Worm (Caenorhabditis elegans) whole organism, late embryonic: ENCODE data around the gene srxa-13.

Experiments used
- C08G9.2 ChIP-seq: sonication (generic microtip); optimal IDR thresholded peaks from 2 replicates; lab custom pipeline; 2016; ENCODE audit warnings: mild to moderate bottlenecking, missing genetic modification characterization, moderate library complexity, missing compliant biosample characterization
- Y22D7AL.16 ChIP-seq: sonication (generic microtip); optimal IDR thresholded peaks from 2 replicates; lab custom pipeline; 2016; ENCODE audit warnings: missing genetic modification characterization, missing compliant biosample characterization
- ahr-1 ChIP-seq: sonication (generic microtip); optimal IDR thresholded peaks from 2 replicates; lab custom pipeline; 2016; ENCODE audit warnings: missing genetic modification characterization, missing compliant biosample characterization
- ceh-18 ChIP-seq: sonication (generic microtip); optimal IDR thresholded peaks from 2 replicates; lab custom pipeline; 2016; ENCODE audit warnings: missing genetic modification characterization, missing compliant biosample characterization
- ceh-19 ChIP-seq: fragments of 200-800 bp; sonication (Bioruptor generic); optimal IDR thresholded peaks from 2 replicates; lab custom pipeline; 2018; ENCODE audit warnings: mild to moderate bottlenecking, missing genetic modification characterization, missing compliant biosample characterization
- ceh-2 ChIP-seq: sonication (generic microtip); optimal IDR thresholded peaks from 2 replicates; lab custom pipeline; 2016; ENCODE audit warnings: missing genotype, missing genetic modification characterization, missing compliant biosample characterization
- ceh-24 ChIP-seq: sonication (generic microtip); optimal IDR thresholded peaks from 2 replicates; lab custom pipeline; 2016; ENCODE audit warnings: mild to moderate bottlenecking, missing genetic modification characterization, missing compliant biosample characterization
- ceh-45 ChIP-seq: fragments of 200-800 bp; sonication (Bioruptor generic); IDR thresholded peaks from 2 replicates; pipeline ENCODE4 v1.3.6; 2022; ENCODE audit warnings: missing genetic modification reagents, missing genetic modification characterization, missing compliant biosample characterization
- ceh-48 ChIP-seq: sonication (generic microtip); optimal IDR thresholded peaks from 2 replicates; lab custom pipeline; 2016; ENCODE audit warnings: missing genetic modification characterization, inconsistent platforms, missing compliant biosample characterization
- dmd-4 ChIP-seq: sonication (generic microtip); optimal IDR thresholded peaks from 2 replicates; lab custom pipeline; 2016; ENCODE audit warnings: borderline replicate concordance, missing genetic modification characterization, missing compliant biosample characterization
- dve-1 ChIP-seq: sonication (generic microtip); optimal IDR thresholded peaks from 2 replicates; lab custom pipeline; 2017; ENCODE audit warnings: antibody characterized with exemption, mild to moderate bottlenecking, missing genetic modification characterization, missing compliant biosample characterization
- elt-2 ChIP-seq: sonication (generic microtip); optimal IDR thresholded peaks from 2 replicates; lab custom pipeline; 2016; ENCODE audit warnings: missing genetic modification reagents, missing genetic modification characterization, missing compliant biosample characterization
- hlh-15 ChIP-seq: sonication (generic microtip); optimal IDR thresholded peaks from 2 replicates; lab custom pipeline; 2016; ENCODE audit warnings: missing genetic modification characterization, missing compliant biosample characterization
- hlh-30 ChIP-seq: sonication (generic microtip); optimal IDR thresholded peaks from 2 replicates; lab custom pipeline; 2017; ENCODE audit warnings: antibody characterized with exemption, missing genetic modification characterization, missing compliant biosample characterization; ENCODE audit not compliant: insufficient read depth
- hlh-6 ChIP-seq: sonication (generic microtip); optimal IDR thresholded peaks from 2 replicates; lab custom pipeline; 2016; ENCODE audit warnings: missing genotype, missing genetic modification characterization, missing compliant biosample characterization
- hlh-8 ChIP-seq: sonication (generic microtip); optimal IDR thresholded peaks from 2 replicates; lab custom pipeline; 2016; ENCODE audit warnings: missing genotype, missing genetic modification characterization, missing compliant biosample characterization
- lim-6 ChIP-seq: sonication (generic microtip); optimal IDR thresholded peaks from 2 replicates; lab custom pipeline; 2016; ENCODE audit warnings: missing genetic modification characterization, missing compliant biosample characterization
- lin-11 ChIP-seq: fragments of 200-800 bp; sonication (Bioruptor generic); optimal IDR thresholded peaks from 2 replicates; lab custom pipeline; 2018; ENCODE audit warnings: mild to moderate bottlenecking, missing genetic modification characterization, missing compliant biosample characterization
- madf-2 ChIP-seq: sonication (generic microtip); optimal IDR thresholded peaks from 2 replicates; lab custom pipeline; 2017; ENCODE audit warnings: missing genetic modification characterization, missing compliant biosample characterization
- nfya-1 ChIP-seq: sonication (generic microtip); optimal IDR thresholded peaks from 2 replicates; lab custom pipeline; 2017; ENCODE audit warnings: missing genetic modification characterization, mild to moderate bottlenecking, missing compliant biosample characterization, antibody characterized with exemption, moderate library complexity
- nhr-232 ChIP-seq: sonication (generic microtip); optimal IDR thresholded peaks from 2 replicates; lab custom pipeline; 2016; ENCODE audit warnings: missing genetic modification characterization, missing compliant biosample characterization
- odd-2 ChIP-seq: sonication (generic microtip); optimal IDR thresholded peaks from 2 replicates; lab custom pipeline; 2017; ENCODE audit warnings: antibody characterized with exemption, mild to moderate bottlenecking, missing genetic modification characterization, missing compliant biosample characterization
- pag-3 ChIP-seq: sonication (generic microtip); optimal IDR thresholded peaks from 2 replicates; lab custom pipeline; 2016; ENCODE audit warnings: missing compliant biosample characterization, missing genetic modification characterization, borderline replicate concordance
- pat-9 ChIP-seq: fragments of 200-800 bp; sonication (Bioruptor generic); optimal IDR thresholded peaks from 2 replicates; lab custom pipeline; 2018; ENCODE audit warnings: mild to moderate bottlenecking, missing genetic modification characterization, moderate library complexity, missing compliant biosample characterization
- pax-1 ChIP-seq: fragments of 150-350 bp; optimal IDR thresholded peaks from 2 replicates; lab custom pipeline; 2014; ENCODE audit warnings: missing biosample characterization, missing genetic modification characterization
- ref-2 ChIP-seq: sonication (generic microtip); optimal IDR thresholded peaks from 2 replicates; lab custom pipeline; 2016; ENCODE audit warnings: missing genetic modification characterization, missing compliant biosample characterization
- sox-4 ChIP-seq: sonication (generic microtip); optimal IDR thresholded peaks from 2 replicates; lab custom pipeline; 2017; ENCODE audit warnings: mild to moderate bottlenecking, missing genetic modification characterization, inconsistent platforms, missing compliant biosample characterization
- syd-9 ChIP-seq: sonication (generic microtip); optimal IDR thresholded peaks from 2 replicates; lab custom pipeline; 2016; ENCODE audit warnings: mild to moderate bottlenecking, missing genetic modification characterization, moderate library complexity, missing compliant biosample characterization
- tbx-2 ChIP-seq: sonication (generic microtip); optimal IDR thresholded peaks from 2 replicates; lab custom pipeline; 2016; ENCODE audit warnings: missing genetic modification characterization, missing compliant biosample characterization
- tbx-7 ChIP-seq: sonication (generic microtip); optimal IDR thresholded peaks from 2 replicates; lab custom pipeline; 2016; ENCODE audit warnings: missing genotype, missing genetic modification characterization, missing compliant biosample characterization
- unc-42 ChIP-seq: sonication (generic microtip); optimal IDR thresholded peaks from 2 replicates; lab custom pipeline; 2016; ENCODE audit warnings: missing genotype, missing genetic modification characterization, missing compliant biosample characterization
- unc-55 ChIP-seq: sonication (generic microtip); optimal IDR thresholded peaks from 2 replicates; lab custom pipeline; 2017; ENCODE audit warnings: missing biosample characterization, missing genetic modification reagents, missing genetic modification characterization
- unc-86 ChIP-seq: sonication (generic microtip); optimal IDR thresholded peaks from 2 replicates; lab custom pipeline; 2016; ENCODE audit warnings: missing genetic modification characterization, missing compliant biosample characterization
- zip-5 ChIP-seq: sonication (generic microtip); optimal IDR thresholded peaks from 2 replicates; lab custom pipeline; 2016; ENCODE audit warnings: missing genetic modification characterization, missing compliant biosample characterization

The srxa-13 gene

DNA sequence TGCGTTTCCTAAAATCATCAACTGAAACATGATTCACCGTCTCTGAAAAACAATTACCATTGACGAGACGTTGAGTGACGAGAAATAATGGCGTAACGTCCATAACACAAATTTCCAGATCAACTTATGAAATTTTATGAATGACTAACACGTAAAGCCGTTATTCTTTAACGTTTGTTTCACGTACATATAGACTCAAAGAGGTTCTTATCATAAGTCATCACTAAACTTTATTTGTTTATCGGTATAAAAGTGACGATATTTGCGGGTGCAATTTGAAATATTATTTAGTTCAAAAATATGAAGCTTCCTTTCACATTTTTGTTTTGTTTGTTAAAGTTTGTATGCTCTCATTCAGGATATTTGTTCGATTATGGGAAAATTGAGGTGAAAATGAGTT is 30.4 kb upstream of the srxa-13 start, which contains the start of gene oac-3:
TSS of gene oac-3 (plus strand) at position 301 of the 400 bp plus-strand sequence.
- TF ChIP-seq sox-4 (tag; lab: Kevin White, UChicago) (no peak), ceh-48 (no peak), syd-9 (tag; lab: Kevin White, UChicago) (no peak), hlh-8 (tag; lab: Kevin White, UChicago) (no peak), hlh-6 (no peak)

DNA sequence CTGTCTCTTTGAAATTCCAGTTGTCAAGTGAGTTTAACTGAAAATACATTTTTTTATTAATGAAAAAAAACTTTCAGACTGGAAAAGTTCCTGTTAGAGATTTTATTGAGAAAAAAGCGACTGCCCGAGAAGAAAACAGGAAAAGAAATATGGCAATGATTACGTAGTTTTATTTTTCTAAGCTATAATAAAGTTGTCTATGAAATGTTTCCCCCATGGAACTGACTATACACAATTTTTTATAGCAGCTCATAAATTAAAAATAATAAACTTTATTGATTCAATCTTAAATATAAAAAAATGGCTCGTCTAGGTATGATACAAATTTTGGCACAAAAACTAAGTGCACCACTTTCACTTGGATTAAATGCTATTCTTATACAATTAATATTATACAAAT is 27.1 kb upstream of the srxa-13 start, which contains the start of gene C06B3.1:
TSS of gene C06B3.1 (plus strand) at position 301 of the 400 bp plus-strand sequence.
- TF ChIP-seq zip-5 (tag; lab: Kevin White, UChicago), result no peak

DNA sequence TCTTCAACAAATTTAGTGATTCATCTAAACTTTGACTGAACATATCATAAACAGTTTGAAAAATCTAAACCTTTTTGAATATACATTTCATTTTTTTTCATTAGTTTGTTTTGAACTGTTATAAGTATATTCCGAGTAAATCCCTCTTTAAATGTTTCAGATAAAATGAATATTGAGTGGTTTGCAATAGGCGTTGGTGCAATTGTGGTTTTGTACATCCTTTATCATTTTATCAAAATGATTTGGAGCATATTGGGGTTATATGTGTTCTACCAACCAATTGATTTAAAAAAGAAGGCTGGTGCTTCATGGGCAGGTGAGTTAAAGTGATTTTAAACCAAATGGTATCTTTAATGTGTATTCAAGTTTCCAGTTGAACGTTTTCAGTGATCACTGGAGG is 25.2 kb upstream of the srxa-13 start, which contains the start of gene stdh-3:
TSS of gene stdh-3 (plus strand) at position 166 of the 400 bp plus-strand sequence.
- TF ChIP-seq tbx-2, result no peak
- no peak for TF ChIP-seq hlh-30 (tag; lab: Kevin White, UChicago)
- no peak for TF ChIP-seq lim-6
- TF ChIP-seq unc-86, result no peak
- TF ChIP-seq elt-2, result no peak
- no peak for TF ChIP-seq ceh-24
- no peak for TF ChIP-seq nhr-232 (tag; lab: Kevin White, UChicago)
- TF ChIP-seq ceh-18 (tag; lab: Kevin White, UChicago), result no peak
- no peak for TF ChIP-seq madf-2
- no peak for TF ChIP-seq C08G9.2 (tag; lab: Kevin White, UChicago)
- TF ChIP-seq ceh-19 (GFP tag; lab: Kevin White, UChicago), result no peak

DNA sequence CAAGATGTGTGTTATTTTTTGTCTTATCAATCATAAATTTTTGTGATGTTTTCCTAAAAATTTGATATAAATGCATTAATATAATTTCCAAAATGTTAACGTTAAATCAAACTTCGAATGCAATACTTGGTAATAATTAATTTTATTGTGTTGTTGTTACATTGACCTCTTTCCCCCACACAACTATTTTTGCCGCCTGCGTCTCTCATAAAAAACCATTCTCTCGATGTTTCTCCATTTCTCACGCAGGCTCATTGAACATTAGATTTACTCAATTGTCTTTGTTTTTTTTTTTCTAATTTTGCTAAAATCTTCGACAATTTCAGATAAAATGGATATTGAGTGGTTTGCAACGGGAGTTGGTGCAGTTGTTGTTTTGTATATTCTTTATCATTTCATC is 23.4 kb upstream of the srxa-13 start, which contains the start of gene stdh-1:
TSS of gene stdh-1 (plus strand) at position 327 of the 400 bp plus-strand sequence.
- peak; percentile 86 for TF ChIP-seq unc-42
- no peak for TF ChIP-seq lim-6
- TF ChIP-seq, all 69 proteins: peak for 1

DNA sequence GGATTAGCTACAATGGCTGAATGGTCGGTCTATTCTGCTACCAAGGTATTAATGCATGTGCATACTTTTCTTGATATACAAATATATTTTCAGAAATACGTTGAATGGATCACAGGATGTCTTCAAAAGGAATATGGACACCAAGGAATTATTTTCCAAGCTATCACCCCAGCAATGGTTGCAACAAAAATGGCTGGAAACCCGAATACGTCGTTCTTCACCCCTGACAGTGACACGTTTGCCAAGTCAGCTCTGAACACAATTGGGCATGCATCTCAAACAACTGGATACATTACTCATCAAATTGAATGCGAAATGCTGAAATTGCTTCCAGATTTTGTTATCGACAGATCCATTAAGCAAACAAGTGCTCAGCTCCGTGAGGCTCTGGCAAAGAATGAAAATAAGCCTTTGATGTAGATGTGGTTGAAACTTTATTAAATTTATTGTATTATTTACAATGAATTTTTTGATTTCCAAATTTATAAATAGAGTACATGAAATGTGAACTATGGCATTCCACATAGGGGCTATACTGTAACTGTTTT is 22.0 kb upstream of the srxa-13 start:
- TF ChIP-seq lin-11 (tag; lab: Kevin White, UChicago) (no peak), pat-9 (no peak), dmd-4 (tag; lab: Kevin White, UChicago) (no peak), unc-86 (no peak), ahr-1 (no peak), ceh-45 (no peak), ceh-48 (no peak), madf-2 (no peak), Y22D7AL.16 (tag; lab: Kevin White, UChicago) (no peak), nfya-1 (no peak), syd-9 (tag; lab: Kevin White, UChicago) (no peak), C08G9.2 (tag; lab: Kevin White, UChicago) (no peak)

DNA sequence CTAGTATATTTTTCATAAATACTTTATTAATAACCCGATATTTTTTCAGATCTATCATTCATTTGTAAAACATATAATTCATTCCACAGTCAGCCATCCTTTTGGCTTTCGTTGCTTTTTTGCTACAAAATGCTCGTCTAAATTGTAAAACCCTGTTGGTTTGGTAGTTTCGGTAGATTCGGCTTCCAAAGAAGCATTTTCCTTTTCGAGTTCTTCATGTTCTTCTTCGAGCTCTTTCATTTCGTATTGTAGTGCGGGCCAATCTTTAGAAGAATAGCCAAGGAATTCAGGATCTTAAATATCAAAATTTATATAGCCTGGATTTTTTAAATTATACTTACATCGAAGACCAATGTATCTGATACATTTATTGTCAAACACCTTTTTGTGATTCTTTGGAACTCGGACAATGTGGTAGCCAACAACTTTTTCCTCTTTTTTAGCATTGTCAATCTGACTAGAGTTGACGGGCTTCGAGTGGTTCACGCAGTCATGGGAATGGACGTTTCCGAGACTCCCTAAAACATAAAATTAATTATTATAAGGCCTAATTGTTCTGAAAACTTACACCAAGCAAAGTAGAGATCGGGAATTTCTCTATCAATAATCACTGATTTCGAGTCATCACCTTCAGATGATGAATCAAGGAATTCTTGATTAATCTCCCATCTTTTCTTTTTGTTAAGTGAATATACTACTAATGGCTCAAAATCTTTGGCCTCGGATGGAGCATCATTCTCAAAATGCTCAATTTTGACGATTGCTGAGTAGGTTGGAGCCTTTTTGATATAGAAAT is 21.3 kb upstream of the srxa-13 start:
- TF ChIP-seq unc-42 (no peak), tbx-7 (tag; lab: Kevin White, UChicago) (no peak), nfya-1 (no peak), pag-3 (tag; lab: Kevin White, UChicago) (no peak), madf-2 (no peak), ceh-2 (tag; lab: Kevin White, UChicago) (no peak)

DNA sequence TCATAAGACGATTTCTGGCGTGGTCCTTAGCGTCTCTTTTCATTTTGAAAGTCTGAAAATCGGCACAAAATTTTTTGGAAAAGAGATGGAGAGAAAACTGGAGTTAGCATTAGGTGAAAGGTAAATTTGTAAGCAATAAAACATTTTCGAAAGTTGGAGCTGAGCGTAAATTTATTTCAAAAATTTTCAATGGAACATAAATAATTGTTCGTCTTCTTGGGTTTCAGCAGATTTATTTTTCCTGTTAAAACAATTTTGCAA is 20.8 kb upstream of the srxa-13 start, which contains the start of gene C06B3.6:
TSS of gene C06B3.6 (minus strand) at position 52 of the 261 bp plus-strand sequence.
- TF ChIP-seq ref-2, result no peak
- TF ChIP-seq madf-2, result no peak
- no peak for TF ChIP-seq dve-1
- no peak for TF ChIP-seq hlh-15 (tag; lab: Kevin White, UChicago)
- TF ChIP-seq unc-55 (GFP tag; lab: Kevin White, UChicago), result no peak
- TF ChIP-seq odd-2, result no peak
- TF ChIP-seq pax-1, result no peak
- TF ChIP-seq C08G9.2 (tag; lab: Kevin White, UChicago), result no peak
- TF ChIP-seq syd-9 (tag; lab: Kevin White, UChicago), result no peak
